Worm (Caenorhabditis elegans) whole organism, L4/young adult: ENCODE data around the gene hlh-19.

ENCODE experiments used
- W03F9.2 ChIP-seq: fragments of 150-350 bp; optimal IDR thresholded peaks from 2 replicates; lab custom pipeline; 2014; ENCODE audit warnings: missing biosample characterization, missing genetic modification characterization
- dao-5 ChIP-seq: sonication (generic microtip); optimal IDR thresholded peaks from 2 replicates; lab custom pipeline; 2016; ENCODE audit warnings: missing genotype, missing genetic modification characterization, moderate library complexity, missing compliant biosample characterization
- him-1 ChIP-seq: sonication (generic microtip); optimal IDR thresholded peaks from 2 replicates; lab custom pipeline; 2016; ENCODE audit warnings: missing genotype, missing genetic modification reagents, missing genetic modification characterization, missing compliant biosample characterization

- TF ChIP-seq dao-5 = no peak
- TF ChIP-seq him-1 = no peak
- no peak for TF ChIP-seq W03F9.2 (tag; lab: Kevin White, UChicago)
Measured at ce11 chrX:536365-536764, 20.7 kb downstream of the hlh-19 start.
